Fruit fly (Drosophila melanogaster): ENCODE measurements around the gene Cisd2.

DNA sequence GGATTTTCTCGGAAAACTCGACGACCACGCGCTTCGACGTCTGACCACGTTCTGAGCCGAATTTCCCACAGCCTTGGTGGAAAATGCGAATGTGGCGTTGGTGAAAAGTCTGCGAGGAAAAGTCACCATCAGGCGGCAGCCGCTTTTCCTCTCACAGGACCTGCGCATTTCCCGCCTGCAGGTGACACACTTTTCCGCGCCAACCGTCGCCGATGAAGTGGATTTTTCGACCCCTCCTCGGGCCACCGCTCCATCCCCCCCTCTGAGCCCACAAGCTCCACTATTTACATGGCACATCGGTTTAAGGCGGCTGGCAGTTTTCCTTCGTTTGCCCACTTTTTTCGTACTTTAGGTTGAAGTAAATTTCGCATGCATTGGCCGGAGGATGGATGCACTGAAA lies 28.3 kb downstream of the Cisd2 start, which contains the start of gene jus:
- TF ChIP-seq CG32121 (GFP tag; IDR thresholded peaks at IDR 0.05) (no peak), CG10348 (GFP tag; IDR thresholded peaks at IDR 0.05) (no peak), Ets98B (GFP tag; IDR thresholded peaks at IDR 0.05) (no peak), fd96Ca (GFP tag; IDR thresholded peaks at IDR 0.05) (no peak), EcR (GFP tag; optimal IDR thresholded peaks at IDR 0.05) (no peak), CG8159 (tag; optimal IDR thresholded peaks at IDR 0.05) (no peak), CG14655 (GFP tag; optimal IDR thresholded peaks at IDR 0.05) (no peak), CG9948 (tag; optimal IDR thresholded peaks at IDR 0.05) (no peak), CG13204 (GFP tag; optimal IDR thresholded peaks at IDR 0.05) (no peak), D1 (tag; optimal IDR thresholded peaks at IDR 0.05) (no peak), Pif1B (GFP tag; optimal IDR thresholded peaks at IDR 0.05) (no peak), CG12605 (GFP tag; IDR thresholded peaks at IDR 0.05) (no peak), CG4496 (GFP tag; IDR thresholded peaks at IDR 0.05) (no peak), CG34367 (tag; optimal IDR thresholded peaks at IDR 0.05) (no peak)

Data from whole organism, pupa.